Fruit fly (Drosophila melanogaster) whole organism, embryonic: Measurements from ENCODE around the gene CG13667.
A peak's percentile ranks its signal among the peaks of the same experiment; 100 is the strongest.

Experiments
- Adf1 ChIP-seq: fragments of 200-800 bp; sonication (Bioruptor generic); IDR thresholded peaks from 2 replicates; pipeline ENCODE4 v1.3.6; 2022; ENCODE audit warnings: missing biosample characterization, missing genetic modification characterization
- Asciz ChIP-seq: fragments of 200-800 bp; sonication (Bioruptor generic); optimal IDR thresholded peaks from 2 replicates; lab custom pipeline; 2017; ENCODE audit warnings: missing biosample characterization, mild to moderate bottlenecking, missing genetic modification characterization, missing genetic modification reagents
- Atf6 ChIP-seq: fragments of 200-800 bp; sonication (Bioruptor generic); IDR thresholded peaks from 2 replicates; pipeline ENCODE4 v1.3.6; 2022; ENCODE audit warnings: missing biosample characterization, missing genetic modification characterization
- CG10274 ChIP-seq: fragments of 200-800 bp; sonication (Bioruptor generic); optimal IDR thresholded peaks from 3 replicates; lab custom pipeline; 2017; ENCODE audit warnings: missing biosample characterization, mild to moderate bottlenecking, missing genetic modification characterization
- CG12769 ChIP-seq: fragments of 200-800 bp; sonication (Bioruptor generic); optimal IDR thresholded peaks from 2 replicates; lab custom pipeline; 2019; ENCODE audit warnings: missing biosample characterization, mild to moderate bottlenecking, missing genetic modification characterization, moderate library complexity
- CG13296 ChIP-seq: fragments of 200-800 bp; sonication (Bioruptor generic); optimal IDR thresholded peaks from 3 replicates; lab custom pipeline; 2018; ENCODE audit warnings: missing biosample characterization, mild to moderate bottlenecking, missing genetic modification characterization
- CG1832 ChIP-seq: fragments of 200-800 bp; sonication (Bioruptor generic); optimal IDR thresholded peaks from 2 replicates; lab custom pipeline; 2017; ENCODE audit warnings: missing biosample characterization, mild to moderate bottlenecking, missing genetic modification characterization, inconsistent platforms
- CG2199 ChIP-seq: fragments of 200-800 bp; sonication (Bioruptor generic); IDR thresholded peaks from 3 replicates; pipeline ENCODE4 v1.3.6; 2022; ENCODE audit warnings: missing biosample characterization, missing genetic modification characterization
- CG2875 ChIP-seq: fragments of 200-800 bp; sonication (Bioruptor generic); optimal IDR thresholded peaks from 2 replicates; lab custom pipeline; 2017; ENCODE audit warnings: missing biosample characterization, mild to moderate bottlenecking, missing genetic modification characterization, missing genetic modification reagents
- CG32532 ChIP-seq: fragments of 200-800 bp; sonication (Bioruptor generic); IDR thresholded peaks from 2 replicates; pipeline ENCODE4 v1.3.6; 2022; ENCODE audit warnings: missing biosample characterization, missing genetic modification characterization
- CG3995 ChIP-seq: fragments of 200-800 bp; sonication (Bioruptor generic); optimal IDR thresholded peaks from 3 replicates; lab custom pipeline; 2016; ENCODE audit warnings: missing biosample characterization, missing genetic modification characterization
- CG6654 ChIP-seq: fragments of 200-800 bp; sonication (Bioruptor generic); optimal IDR thresholded peaks from 2 replicates; lab custom pipeline; 2017; ENCODE audit warnings: missing biosample characterization, mild to moderate bottlenecking, missing genetic modification characterization
- CG6689 ChIP-seq: fragments of 200-800 bp; sonication (Bioruptor generic); IDR thresholded peaks from 2 replicates; pipeline ENCODE4 v1.3.6; 2022; ENCODE audit warnings: missing biosample characterization, missing genetic modification characterization
- CoRest ChIP-seq: fragments of 200-800 bp; sonication (Bioruptor generic); optimal IDR thresholded peaks from 3 replicates; lab custom pipeline; 2018; ENCODE audit warnings: missing biosample characterization, mild to moderate bottlenecking, missing genetic modification characterization, moderate library complexity
- Dip3 ChIP-seq: fragments of 200-800 bp; sonication (Bioruptor generic); optimal IDR thresholded peaks from 3 replicates; lab custom pipeline; 2016; ENCODE audit warnings: missing biosample characterization, missing genetic modification characterization
- Doc3 ChIP-seq: fragments of 200-800 bp; sonication (Bioruptor generic); IDR thresholded peaks from 3 replicates; pipeline ENCODE4 v1.3.6; 2022; ENCODE audit warnings: missing biosample characterization, missing genetic modification characterization; ENCODE audit not compliant: partially characterized antibody
- Ets65A ChIP-seq: fragments of 200-800 bp; sonication (Bioruptor generic); peaks from one replicate; lab custom pipeline; 2016; ENCODE audit warnings: missing biosample characterization, missing genetic modification characterization
- Fer2 ChIP-seq: fragments of 200-800 bp; sonication (Bioruptor generic); optimal IDR thresholded peaks from 2 replicates; lab custom pipeline; 2018; ENCODE audit warnings: missing biosample characterization, mild to moderate bottlenecking, missing genetic modification characterization, moderate library complexity
- H15 ChIP-seq: fragments of 200-800 bp; sonication (Bioruptor generic); IDR thresholded peaks from 3 replicates; pipeline ENCODE4 v1.3.6; 2022; ENCODE audit warnings: missing biosample characterization, missing genetic modification characterization
- NC2α ChIP-seq: fragments of 200-800 bp; sonication (Bioruptor generic); optimal IDR thresholded peaks from 2 replicates; lab custom pipeline; 2016; ENCODE audit warnings: missing biosample characterization, missing genetic modification characterization
- Oli ChIP-seq: fragments of 200-800 bp; sonication (Bioruptor generic); optimal IDR thresholded peaks from 2 replicates; lab custom pipeline; 2018; ENCODE audit warnings: missing biosample characterization, mild to moderate bottlenecking, missing genetic modification characterization, moderate library complexity
- Stat92E ChIP-seq, 3 experiments: fragments of >200 bp in 2 of 3; fragments of 200-800 bp in 1 of 3; sonication (Bioruptor generic) in 1 of 3; optimal IDR thresholded peaks; 2 replicates each; lab custom pipeline; 2017 to 2019; ENCODE audit warnings: missing biosample characterization in 3 of 3, missing genetic modification characterization in 3 of 3, mild to moderate bottlenecking in 1 of 3, moderate library complexity in 1 of 3
- TFAM ChIP-seq: fragments of 200-800 bp; sonication (Bioruptor generic); optimal IDR thresholded peaks from 2 replicates; lab custom pipeline; 2017; ENCODE audit warnings: missing biosample characterization, missing genetic modification characterization, inconsistent platforms
- abd-A ChIP-seq: fragments of 200-800 bp; sonication (Bioruptor generic); optimal IDR thresholded peaks from 3 replicates; lab custom pipeline; 2019; ENCODE audit warnings: missing biosample characterization, mild to moderate bottlenecking, missing genetic modification characterization, moderate library complexity
- ash1 ChIP-seq: fragments of 200-800 bp; sonication (Bioruptor generic); optimal IDR thresholded peaks from 2 replicates; lab custom pipeline; 2018; ENCODE audit warnings: missing biosample characterization, mild to moderate bottlenecking, missing genetic modification characterization
- corto ChIP-seq: fragments of 200-800 bp; sonication (Bioruptor generic); optimal IDR thresholded peaks from 2 replicates; lab custom pipeline; 2016; ENCODE audit warnings: missing biosample characterization, mild to moderate bottlenecking, missing genetic modification characterization, moderate library complexity
- ewg ChIP-seq: fragments of 200-800 bp; sonication (Bioruptor generic); optimal IDR thresholded peaks from 3 replicates; lab custom pipeline; 2017; ENCODE audit warnings: mild to moderate bottlenecking, missing biosample characterization, missing genetic modification reagents, missing genetic modification characterization
- fd96Cb ChIP-seq: fragments of 200-800 bp; sonication (Bioruptor generic); optimal IDR thresholded peaks from 2 replicates; lab custom pipeline; 2018; ENCODE audit warnings: missing biosample characterization, mild to moderate bottlenecking, missing genetic modification characterization, moderate library complexity
- jumu ChIP-seq: fragments of 200-800 bp; sonication (Bioruptor generic); optimal IDR thresholded peaks from 3 replicates; lab custom pipeline; 2016; ENCODE audit warnings: missing biosample characterization, missing genetic modification characterization
- kah ChIP-seq: fragments of 200-800 bp; sonication (Bioruptor generic); optimal IDR thresholded peaks from 2 replicates; lab custom pipeline; 2018; ENCODE audit warnings: missing biosample characterization, mild to moderate bottlenecking, missing genetic modification characterization
- lbe ChIP-seq: fragments of 200-800 bp; sonication (Bioruptor generic); optimal IDR thresholded peaks from 2 replicates; lab custom pipeline; 2016; ENCODE audit warnings: missing biosample characterization, mild to moderate bottlenecking, missing genetic modification characterization
- lmd ChIP-seq: fragments of 200-800 bp; sonication (Bioruptor generic); IDR thresholded peaks from 2 replicates; pipeline ENCODE4 v1.3.6; 2022; ENCODE audit warnings: missing biosample characterization, missing genetic modification characterization
- maf-S ChIP-seq: fragments of 200-800 bp; sonication (Bioruptor generic); optimal IDR thresholded peaks from 2 replicates; lab custom pipeline; 2016; ENCODE audit warnings: missing biosample characterization, missing genetic modification characterization
- oc ChIP-seq: fragments of 200-800 bp; sonication (Bioruptor generic); optimal IDR thresholded peaks from 2 replicates; lab custom pipeline; 2018; ENCODE audit warnings: missing biosample characterization, mild to moderate bottlenecking, missing genetic modification characterization, moderate library complexity
- pros ChIP-seq: fragments of 200-800 bp; sonication (Bioruptor generic); optimal IDR thresholded peaks from 3 replicates; lab custom pipeline; 2019; ENCODE audit warnings: missing biosample characterization, mild to moderate bottlenecking, missing genetic modification characterization, moderate library complexity
- row ChIP-seq: fragments of 200-800 bp; sonication (Bioruptor generic); IDR thresholded peaks from 3 replicates; pipeline ENCODE4 v1.3.6; 2022; ENCODE audit warnings: missing biosample characterization, missing genetic modification characterization
- sens ChIP-seq: fragments of 200-800 bp; sonication (Bioruptor generic); peaks from one replicate; lab custom pipeline; 2016; ENCODE audit warnings: missing biosample characterization, missing genetic modification characterization
- slbo ChIP-seq: fragments of 200-800 bp; sonication (Bioruptor generic); IDR thresholded peaks from 2 replicates; pipeline ENCODE4 v1.3.6; 2022; ENCODE audit warnings: missing biosample characterization, missing genetic modification characterization
- slou ChIP-seq: fragments of 200-800 bp; sonication (Bioruptor generic); optimal IDR thresholded peaks from 3 replicates; lab custom pipeline; 2016; ENCODE audit warnings: missing biosample characterization, missing genetic modification characterization
- slp2 ChIP-seq: fragments of 200-800 bp; sonication (Bioruptor generic); optimal IDR thresholded peaks from 2 replicates; lab custom pipeline; 2016; ENCODE audit warnings: missing biosample characterization, missing genetic modification characterization
- sr ChIP-seq: fragments of 200-800 bp; sonication (Bioruptor generic); IDR thresholded peaks from 3 replicates; pipeline ENCODE4 v1.3.6; 2022; ENCODE audit warnings: missing biosample characterization, missing genetic modification characterization
- twi ChIP-seq: fragments of 200-800 bp; optimal IDR thresholded peaks from 2 replicates; lab custom pipeline; 2019; ENCODE audit warnings: missing biosample characterization, mild to moderate bottlenecking, missing genetic modification characterization, moderate library complexity
- tx ChIP-seq: fragments of 200-800 bp; sonication (Bioruptor generic); optimal IDR thresholded peaks from 2 replicates; lab custom pipeline; 2016; ENCODE audit warnings: missing biosample characterization, missing genetic modification characterization
- vvl ChIP-seq: fragments of 200-800 bp; sonication (Bioruptor generic); IDR thresholded peaks from 2 replicates; pipeline ENCODE4 v1.3.6; 2022; ENCODE audit warnings: missing biosample characterization, missing genetic modification characterization
- zfh1 ChIP-seq: fragments of 200-800 bp; sonication (Bioruptor generic); IDR thresholded peaks from 3 replicates; pipeline ENCODE4 v1.3.6; 2022; ENCODE audit warnings: missing biosample characterization, missing genetic modification characterization

The CG13667 gene

dm6 chr3L:8363266-8363665 lies 42.0 kb upstream of the CG13667 start:
- peak; percentile 76 for TF ChIP-seq vvl (GFP tag; lab: Robert Waterston, UW)
- TF ChIP-seq sr (GFP tag; lab: Robert Waterston, UW) = 0 out of 3 replicates have a peak, but pooled peaks have one; percentile 37
- TF ChIP-seq abd-A (tag; lab: Kevin White, UChicago) = peak; percentile 55
- TF ChIP-seq pros (GFP tag; lab: Kevin White, UChicago) = peak; percentile 97
- no peak for TF ChIP-seq Doc3
- peak; percentile 78 for TF ChIP-seq oc (tag; lab: Kevin White, UChicago)
- TF ChIP-seq NC2α = no peak
- TF ChIP-seq Oli (tag; lab: Kevin White, UChicago) = no peak
- no peak for TF ChIP-seq slp2 (GFP tag; lab: Kevin White, UChicago)
- TF ChIP-seq CG12769 (tag; lab: Kevin White, UChicago) = peak; percentile 39
- TF ChIP-seq CoRest (tag; lab: Kevin White, UChicago) = no peak
- TF ChIP-seq sens = no peak
- TF ChIP-seq CG2199 (GFP tag; lab: Robert Waterston, UW) = no peak
- TF ChIP-seq TFAM = no peak

- TF ChIP-seq Ets65A (GFP tag; lab: Kevin White, UChicago) (peak; percentile 33), CG2875 (no peak), ewg (GFP tag; lab: Kevin White, UChicago) (no peak), lbe (GFP tag; lab: Kevin White, UChicago) (peak; percentile 42), Adf1 (no peak), corto (GFP tag; lab: Kevin White, UChicago) (peak; percentile 29), twi (tag; lab: Kevin White, UChicago) (no peak)
- TF ChIP-seq, all 482 proteins: peak for 3
These were observed 36.4 kb upstream of the CG13667 start for dm6 chr3L:8368694-8369344.

dm6 chr3L:8369456-8369855 lies 35.8 kb upstream of the CG13667 start:
- TF ChIP-seq CG6654 (GFP tag; lab: Kevin White, UChicago) (peak; percentile 88), jumu (GFP tag; lab: Kevin White, UChicago) (no peak)
- TF ChIP-seq, all 482 proteins: peak for 1

- TF ChIP-seq Atf6 (GFP tag; lab: Robert Waterston, UW) (no peak), CG10274 (GFP tag; lab: Kevin White, UChicago) (no peak), sens (peak; percentile 53), H15 (GFP tag; lab: Robert Waterston, UW) (no peak), kah (GFP tag; lab: Kevin White, UChicago) (no peak), CG32532 (GFP tag; lab: Robert Waterston, UW) (no peak), vvl (GFP tag; lab: Robert Waterston, UW) (0 out of 2 replicates have a peak, but pooled peaks have one; percentile 9), fd96Cb (tag; lab: Kevin White, UChicago) (no peak), CG1832 (GFP tag; lab: Kevin White, UChicago) (no peak), CG3995 (GFP tag; lab: Kevin White, UChicago) (no peak), Ets65A (GFP tag; lab: Kevin White, UChicago) (peak; percentile 40), Stat92E (GFP tag; optimal IDR thresholded peaks at IDR 0.05; lab: Kevin White, UChicago) (no peak), CG13296 (GFP tag; lab: Kevin White, UChicago) (no peak), Asciz (GFP tag; lab: Kevin White, UChicago) (no peak), tx (GFP tag; lab: Kevin White, UChicago) (no peak), slbo (GFP tag; lab: Robert Waterston, UW) (0 out of 2 replicates have a peak, but pooled peaks have one; percentile 27), ewg (GFP tag; lab: Kevin White, UChicago) (no peak), zfh1 (GFP tag; lab: Robert Waterston, UW) (no peak), maf-S (GFP tag; lab: Kevin White, UChicago) (no peak), Dip3 (GFP tag; lab: Kevin White, UChicago) (no peak), CG6689 (GFP tag; lab: Robert Waterston, UW) (no peak), row (0 out of 3 replicates have a peak, but pooled peaks have one; percentile 36), lmd (GFP tag; lab: Robert Waterston, UW) (0 out of 2 replicates have a peak, but pooled peaks have one; percentile 11), Fer2 (tag; lab: Kevin White, UChicago) (no peak), slou (no peak), ash1 (no peak)
These were observed 34.3 kb upstream of the CG13667 start for dm6 chr3L:8370922-8371321.
